Fruit fly (Drosophila melanogaster) whole organism, embryonic: ENCODE measurements around the gene CG45065.

Experiments
- CG12104 ChIP-seq: fragments of 200-800 bp; sonication (Bioruptor generic); optimal IDR thresholded peaks from 3 replicates; lab custom pipeline; 2016; ENCODE audit warnings: missing biosample characterization, missing genetic modification characterization
- CG1233 ChIP-seq: fragments of 200-800 bp; sonication (Bioruptor generic); optimal IDR thresholded peaks from 4 replicates; lab custom pipeline; 2018; ENCODE audit warnings: missing biosample characterization, mild to moderate bottlenecking, missing genetic modification characterization
- CG12659 ChIP-seq: fragments of 200-800 bp; sonication (Bioruptor generic); optimal IDR thresholded peaks from 3 replicates; lab custom pipeline; 2017; ENCODE audit warnings: mild to moderate bottlenecking, missing biosample characterization, missing genetic modification reagents, missing genetic modification characterization
- CG13287 ChIP-seq: fragments of 200-800 bp; sonication (Bioruptor generic); IDR thresholded peaks from 2 replicates; pipeline ENCODE4 v1.3.6; 2022; ENCODE audit warnings: missing biosample characterization, missing genetic modification characterization; ENCODE audit not compliant: partially characterized antibody
- CG15269 ChIP-seq: fragments of 200-800 bp; sonication (Bioruptor generic); optimal IDR thresholded peaks from 2 replicates; lab custom pipeline; 2018; ENCODE audit warnings: missing biosample characterization, mild to moderate bottlenecking, missing genetic modification characterization, moderate library complexity
- CG15601 ChIP-seq: fragments of 200-800 bp; sonication (Bioruptor generic); optimal IDR thresholded peaks from 3 replicates; lab custom pipeline; 2019; ENCODE audit warnings: missing biosample characterization, mild to moderate bottlenecking, missing genetic modification characterization, moderate library complexity
- CG17359 ChIP-seq: fragments of 200-800 bp; sonication (Bioruptor generic); optimal IDR thresholded peaks from 3 replicates; lab custom pipeline; 2018; ENCODE audit warnings: missing biosample characterization, mild to moderate bottlenecking, missing genetic modification characterization, moderate library complexity
- CG17361 ChIP-seq: fragments of 200-800 bp; sonication (Bioruptor generic); IDR thresholded peaks from 3 replicates; pipeline ENCODE4 v1.3.6; 2022; ENCODE audit warnings: missing biosample characterization, missing genetic modification characterization
- CG17829 ChIP-seq: fragments of 200-800 bp; optimal IDR thresholded peaks from 2 replicates; lab custom pipeline; 2019; ENCODE audit warnings: missing biosample characterization, mild to moderate bottlenecking, missing genetic modification characterization, moderate library complexity
- CG18764 ChIP-seq: fragments of 200-800 bp; sonication (Bioruptor generic); optimal IDR thresholded peaks from 3 replicates; lab custom pipeline; 2016; ENCODE audit warnings: missing biosample characterization, missing genetic modification characterization
- CG2889 ChIP-seq: fragments of 200-800 bp; sonication (Bioruptor generic); IDR thresholded peaks from 3 replicates; pipeline ENCODE4 v1.3.6; 2022; ENCODE audit warnings: missing biosample characterization, missing genetic modification characterization
- CG3065 ChIP-seq: fragments of 200-800 bp; sonication (Bioruptor generic); optimal IDR thresholded peaks from 2 replicates; lab custom pipeline; 2016; ENCODE audit warnings: missing biosample characterization, missing genetic modification characterization
- CG32532 ChIP-seq: fragments of 200-800 bp; sonication (Bioruptor generic); IDR thresholded peaks from 2 replicates; pipeline ENCODE4 v1.3.6; 2022; ENCODE audit warnings: missing biosample characterization, missing genetic modification characterization
- CG3281 ChIP-seq: fragments of 200-800 bp; sonication (Bioruptor generic); optimal IDR thresholded peaks from 3 replicates; lab custom pipeline; 2017; ENCODE audit warnings: missing biosample characterization, mild to moderate bottlenecking, missing genetic modification characterization
- CG33213 ChIP-seq: fragments of 200-800 bp; sonication (Bioruptor generic); optimal IDR thresholded peaks from 3 replicates; lab custom pipeline; 2016; ENCODE audit warnings: missing biosample characterization, missing genetic modification characterization
- CG6254 ChIP-seq: fragments of 200-800 bp; sonication (Bioruptor generic); optimal IDR thresholded peaks from 3 replicates; lab custom pipeline; 2017; ENCODE audit warnings: mild to moderate bottlenecking, missing biosample characterization, missing genetic modification reagents, missing genetic modification characterization
- CG7963 ChIP-seq: fragments of 200-800 bp; sonication (Bioruptor generic); IDR thresholded peaks from 3 replicates; pipeline ENCODE4 v1.3.6; 2022; ENCODE audit warnings: missing biosample characterization, missing genetic modification characterization; ENCODE audit not compliant: partially characterized antibody
- CG8281 ChIP-seq: fragments of 200-800 bp; sonication (Bioruptor generic); optimal IDR thresholded peaks from 2 replicates; lab custom pipeline; 2018; ENCODE audit warnings: missing biosample characterization, mild to moderate bottlenecking, missing genetic modification characterization, moderate library complexity
- CoRest ChIP-seq: fragments of 200-800 bp; sonication (Bioruptor generic); optimal IDR thresholded peaks from 3 replicates; lab custom pipeline; 2018; ENCODE audit warnings: missing biosample characterization, mild to moderate bottlenecking, missing genetic modification characterization, moderate library complexity
- HmgD ChIP-seq: fragments of 200-800 bp; sonication (Bioruptor generic); optimal IDR thresholded peaks from 3 replicates; lab custom pipeline; 2016; ENCODE audit warnings: missing biosample characterization, missing genetic modification characterization
- Hmr ChIP-seq: fragments of 200-800 bp; sonication (Bioruptor generic); optimal IDR thresholded peaks from 3 replicates; lab custom pipeline; 2017; ENCODE audit warnings: mild to moderate bottlenecking, missing biosample characterization, missing genetic modification reagents, missing genetic modification characterization
- Hmx ChIP-seq: fragments of 200-800 bp; sonication (Bioruptor generic); optimal IDR thresholded peaks from 2 replicates; lab custom pipeline; 2016; ENCODE audit warnings: missing biosample characterization, missing genetic modification characterization
- Lim3 ChIP-seq: fragments of 200-800 bp; sonication (Bioruptor generic); IDR thresholded peaks from 2 replicates; pipeline ENCODE4 v1.3.6; 2022; ENCODE audit warnings: missing biosample characterization, missing genetic modification characterization
- Myb ChIP-seq: fragments of 200-800 bp; sonication (Bioruptor generic); optimal IDR thresholded peaks from 2 replicates; lab custom pipeline; 2016; ENCODE audit warnings: missing biosample characterization, missing genetic modification characterization
- Nf-YB ChIP-seq: fragments of 200-800 bp; sonication (Bioruptor generic); optimal IDR thresholded peaks from 3 replicates; lab custom pipeline; 2019; ENCODE audit warnings: missing biosample characterization, mild to moderate bottlenecking, missing genetic modification characterization, moderate library complexity
- NfI ChIP-seq: fragments of 200-800 bp; sonication (Bioruptor generic); optimal IDR thresholded peaks from 3 replicates; lab custom pipeline; 2018; ENCODE audit warnings: missing biosample characterization, mild to moderate bottlenecking, missing genetic modification characterization, moderate library complexity
- Scr ChIP-seq: fragments of 200-800 bp; sonication (Bioruptor generic); IDR thresholded peaks from 2 replicates; pipeline ENCODE4 v1.3.6; 2022; ENCODE audit warnings: missing biosample characterization, missing genetic modification characterization; ENCODE audit not compliant: partially characterized antibody
- Spps ChIP-seq: fragments of 200-800 bp; sonication (Bioruptor generic); optimal IDR thresholded peaks from 2 replicates; lab custom pipeline; 2018; ENCODE audit warnings: missing biosample characterization, mild to moderate bottlenecking, missing genetic modification characterization
- Usf ChIP-seq: fragments of 200-800 bp; sonication (Bioruptor generic); optimal IDR thresholded peaks from 2 replicates; lab custom pipeline; 2017; ENCODE audit warnings: missing genotype, missing biosample characterization, missing genetic modification characterization
- Xrp1 ChIP-seq: fragments of 200-800 bp; sonication (Bioruptor generic); IDR thresholded peaks from 2 replicates; pipeline ENCODE4 v1.3.6; 2022; ENCODE audit warnings: missing biosample characterization, missing genetic modification characterization
- YL-1 ChIP-seq: fragments of 200-800 bp; sonication (Bioruptor generic); optimal IDR thresholded peaks from 3 replicates; lab custom pipeline; 2017; ENCODE audit warnings: missing biosample characterization, mild to moderate bottlenecking, missing genetic modification characterization
- al ChIP-seq: fragments of 200-800 bp; sonication (Bioruptor generic); IDR thresholded peaks from 2 replicates; pipeline ENCODE4 v1.3.6; 2022; ENCODE audit warnings: missing biosample characterization, missing genetic modification characterization
- crol ChIP-seq: fragments of 200-800 bp; sonication (Bioruptor generic); IDR thresholded peaks from 2 replicates; pipeline ENCODE4 v1.3.6; 2022; ENCODE audit warnings: missing biosample characterization, missing genetic modification characterization
- da ChIP-seq: fragments of 200-800 bp; sonication (Bioruptor generic); optimal IDR thresholded peaks from 2 replicates; lab custom pipeline; 2016; ENCODE audit warnings: missing biosample characterization, missing genetic modification characterization
- ewg ChIP-seq: fragments of 200-800 bp; sonication (Bioruptor generic); optimal IDR thresholded peaks from 3 replicates; lab custom pipeline; 2017; ENCODE audit warnings: mild to moderate bottlenecking, missing biosample characterization, missing genetic modification reagents, missing genetic modification characterization
- gem ChIP-seq: fragments of 200-800 bp; sonication (Bioruptor generic); optimal IDR thresholded peaks from 2 replicates; lab custom pipeline; 2019; ENCODE audit warnings: missing biosample characterization, mild to moderate bottlenecking, missing genetic modification characterization, moderate library complexity
- gro ChIP-seq: fragments of 200-800 bp; sonication (Bioruptor generic); optimal IDR thresholded peaks from 2 replicates; lab custom pipeline; 2016; ENCODE audit warnings: missing biosample characterization, missing genetic modification characterization
- hth ChIP-seq: fragments of >200 bp; optimal IDR thresholded peaks from 2 replicates; lab custom pipeline; 2017; ENCODE audit warnings: inconsistent platforms
- maf-S ChIP-seq: fragments of 200-800 bp; sonication (Bioruptor generic); optimal IDR thresholded peaks from 2 replicates; lab custom pipeline; 2016; ENCODE audit warnings: missing biosample characterization, missing genetic modification characterization
- onecut ChIP-seq: fragments of 200-800 bp; sonication (Bioruptor generic); IDR thresholded peaks from 2 replicates; pipeline ENCODE4 v1.3.6; 2022; ENCODE audit warnings: missing biosample characterization, missing genetic modification characterization
- pfk ChIP-seq: fragments of 200-800 bp; sonication (Bioruptor generic); optimal IDR thresholded peaks from 2 replicates; lab custom pipeline; 2018; ENCODE audit warnings: missing biosample characterization, mild to moderate bottlenecking, missing genetic modification characterization, moderate library complexity
- pho ChIP-seq: fragments of 200-800 bp; sonication (Bioruptor generic); optimal IDR thresholded peaks from 2 replicates; lab custom pipeline; 2016; ENCODE audit warnings: missing biosample characterization, missing genetic modification characterization
- pnt ChIP-seq: fragments of 200-800 bp; sonication (Bioruptor generic); optimal IDR thresholded peaks from 3 replicates; lab custom pipeline; 2016; ENCODE audit warnings: missing biosample characterization, missing genetic modification characterization
- ro ChIP-seq: fragments of 200-800 bp; sonication (Bioruptor generic); IDR thresholded peaks from 2 replicates; pipeline ENCODE4 v1.3.6; 2022; ENCODE audit warnings: missing biosample characterization, missing genetic modification characterization
- sisA ChIP-seq: fragments of 200-800 bp; sonication (Bioruptor generic); IDR thresholded peaks from 2 replicates; pipeline ENCODE4 v1.3.6; 2022; ENCODE audit warnings: missing biosample characterization, missing genetic modification characterization
- sna ChIP-seq: fragments of 200-800 bp; sonication (Bioruptor generic); IDR thresholded peaks from 2 replicates; pipeline ENCODE4 v1.3.6; 2022; ENCODE audit warnings: missing biosample characterization, missing genetic modification characterization; ENCODE audit not compliant: partially characterized antibody
- sr ChIP-seq: fragments of 200-800 bp; sonication (Bioruptor generic); IDR thresholded peaks from 3 replicates; pipeline ENCODE4 v1.3.6; 2022; ENCODE audit warnings: missing biosample characterization, missing genetic modification characterization
- tap ChIP-seq: fragments of 200-800 bp; optimal IDR thresholded peaks from 3 replicates; lab custom pipeline; 2019; ENCODE audit warnings: missing biosample characterization, mild to moderate bottlenecking, missing genetic modification characterization, moderate library complexity
- tin ChIP-seq: fragments of 200-800 bp; sonication (Bioruptor generic); optimal IDR thresholded peaks from 3 replicates; lab custom pipeline; 2016; ENCODE audit warnings: missing biosample characterization, missing genetic modification characterization
- unc-4 ChIP-seq: fragments of 200-800 bp; sonication (Bioruptor generic); IDR thresholded peaks from 2 replicates; pipeline ENCODE4 v1.3.6; 2022; ENCODE audit warnings: missing biosample characterization, missing genetic modification characterization; ENCODE audit not compliant: partially characterized antibody

CG45065 gene

dm6 chrX:14848755-14849354 lies 33.5 kb downstream of the CG45065 start, which contains the start of gene CG9522 (continued):
- TF ChIP-seq Lim3 (GFP tag; lab: Robert Waterston, UW), result 0 out of 2 replicates have a peak, but pooled peaks have one; percentile 39
- TF ChIP-seq CG7963 (GFP tag; lab: Robert Waterston, UW), result no peak
- peak; percentile 40; the same call in 1 of the 2 replicates for TF ChIP-seq crol
- TF ChIP-seq pho, result peak; percentile 24
- TF ChIP-seq sisA (GFP tag; lab: Robert Waterston, UW), result peak; percentile 70
- TF ChIP-seq CG12659 (GFP tag; lab: Kevin White, UChicago), result peak; percentile 55
- 0 out of 2 replicates have a peak, but pooled peaks have one; percentile 33 for TF ChIP-seq ro
- no peak for TF ChIP-seq HmgD (GFP tag; lab: Kevin White, UChicago)
- TF ChIP-seq YL-1 (GFP tag; lab: Kevin White, UChicago), result no peak
- TF ChIP-seq onecut, result peak; percentile 63
- TF ChIP-seq CG17361, result peak; percentile 57
- peak; percentile 46 for TF ChIP-seq NfI (GFP tag; lab: Kevin White, UChicago)
- TF ChIP-seq tin (GFP tag; lab: Kevin White, UChicago), result peak; percentile 66
- peak; percentile 35 for TF ChIP-seq Usf (GFP tag; lab: Kevin White, UChicago)
- peak; percentile 74 for TF ChIP-seq CG15601 (tag; lab: Kevin White, UChicago)
- TF ChIP-seq pfk (GFP tag; lab: Kevin White, UChicago), result no peak
- TF ChIP-seq CG12104 (GFP tag; lab: Kevin White, UChicago), result peak; percentile 43
- TF ChIP-seq CG18764, result peak; percentile 29
- peak; percentile 58 for TF ChIP-seq CG3281 (GFP tag; lab: Kevin White, UChicago)
- TF ChIP-seq CG17829 (tag; lab: Kevin White, UChicago), result peak; percentile 52
- peak; percentile 17 for TF ChIP-seq Myb
- peak; percentile 68; the same call in 2 of the 3 replicates for TF ChIP-seq CG2889 (GFP tag; lab: Robert Waterston, UW)
- TF ChIP-seq ewg, result peak; percentile 51
- TF ChIP-seq Xrp1, result peak; percentile 86
- TF ChIP-seq sna (GFP tag; lab: Robert Waterston, UW), result no peak
- TF ChIP-seq tap (tag; lab: Kevin White, UChicago), result peak; percentile 73
- no peak for TF ChIP-seq hth (lab: Kevin White, UChicago)
- no peak for TF ChIP-seq CG3065 (GFP tag; lab: Kevin White, UChicago)
- TF ChIP-seq CG32532, result peak; percentile 73
- TF ChIP-seq pnt, result peak; percentile 35
- TF ChIP-seq CG33213 (GFP tag; lab: Kevin White, UChicago), result peak; percentile 30
- TF ChIP-seq Nf-YB (GFP tag; lab: Kevin White, UChicago), result peak; percentile 51
- TF ChIP-seq sr (GFP tag; lab: Robert Waterston, UW), result no peak
- peak; percentile 84 for TF ChIP-seq gem (tag; lab: Kevin White, UChicago)
- peak; percentile 52 for TF ChIP-seq CoRest
- no peak for TF ChIP-seq Hmx
- peak; percentile 65 for TF ChIP-seq CG1233 (GFP tag; lab: Kevin White, UChicago)
- TF ChIP-seq CG8281 (tag; lab: Kevin White, UChicago), result peak; percentile 20
- TF ChIP-seq da (GFP tag; lab: Kevin White, UChicago), result no peak
- TF ChIP-seq unc-4, result no peak
- no peak for TF ChIP-seq CG13287 (GFP tag; lab: Robert Waterston, UW)
- peak; percentile 85 for TF ChIP-seq CG6254 (GFP tag; lab: Kevin White, UChicago)
- peak; percentile 76 for TF ChIP-seq CG15269 (tag; lab: Kevin White, UChicago)
- TF ChIP-seq Hmr (GFP tag; lab: Kevin White, UChicago), result peak; percentile 58
- TF ChIP-seq CG17359 (tag; lab: Kevin White, UChicago), result peak; percentile 77
- TF ChIP-seq al, result peak; percentile 66; the same call in 1 of the 2 replicates
- TF ChIP-seq Spps (tag; lab: Kevin White, UChicago), result peak; percentile 79
- TF ChIP-seq maf-S (GFP tag; lab: Kevin White, UChicago), result peak; percentile 37
- TF ChIP-seq Scr (GFP tag; lab: Robert Waterston, UW), result no peak
- no peak for TF ChIP-seq gro
